Fruit fly (Drosophila melanogaster): ENCODE data around the gene CG31955.
A peak's percentile ranks its signal among the peaks of the same experiment; 100 is the strongest.

Gene CG31955

DNA sequence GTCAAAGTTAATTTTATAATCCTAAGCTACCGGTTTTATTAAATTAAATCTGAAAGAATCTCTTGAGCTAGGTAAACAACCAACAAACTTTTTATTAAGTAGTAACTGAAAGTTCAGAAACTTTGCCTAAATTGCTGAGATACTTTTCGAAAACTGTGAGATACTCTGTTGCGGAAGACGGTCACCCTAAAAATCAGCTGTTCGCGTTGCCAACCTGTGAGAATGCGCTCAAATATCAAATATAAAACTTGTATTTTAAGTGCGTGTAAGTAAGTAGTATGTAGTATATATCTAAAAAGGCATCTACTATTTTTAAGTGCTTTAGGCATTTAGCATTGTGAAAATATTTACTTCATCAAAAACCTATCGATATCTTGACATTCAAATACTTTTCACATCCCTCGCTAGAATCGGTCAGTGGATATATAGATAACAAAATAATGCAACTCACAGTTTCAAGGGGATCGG lies at the start of gene CG31955, which contains the start of gene CG2818:
CG31955 (minus strand) TSS at position 157 of the 468 bp plus-strand sequence.
CG2818 (plus strand) TSS at position 412 of the 468 bp plus-strand sequence.
- TF ChIP-seq h (GFP tag; optimal IDR thresholded peaks at IDR 0.05) (peak; percentile 47), Jra (GFP tag; optimal IDR thresholded peaks at IDR 0.05) (peak; percentile 47), foxo (GFP tag; optimal IDR thresholded peaks at IDR 0.05) (peak; percentile 28 to 32), dmrt93B (GFP tag; optimal IDR thresholded peaks at IDR 0.05) (no peak), Rel (GFP tag; optimal IDR thresholded peaks at IDR 0.05) (no peak), Rel (tag; optimal IDR thresholded peaks at IDR 0.05) (peak; percentile 9), woc (GFP tag; optimal IDR thresholded peaks at IDR 0.05) (peak; percentile 34), OdsH (GFP tag; optimal IDR thresholded peaks at IDR 0.05) (peak; percentile 18), GATAd (GFP tag; optimal IDR thresholded peaks at IDR 0.05) (peak; percentile 1), HLH106 (tag; optimal IDR thresholded peaks at IDR 0.05) (peak; percentile 17), fru (GFP tag; optimal IDR thresholded peaks at IDR 0.05) (peak; percentile 6), N (GFP tag; optimal IDR thresholded peaks at IDR 0.05) (no peak), psq (GFP tag; optimal IDR thresholded peaks at IDR 0.05) (peak; percentile 3), usp (GFP tag; optimal IDR thresholded peaks at IDR 0.05) (no peak), ey (GFP tag; optimal IDR thresholded peaks at IDR 0.05) (peak; percentile 38), Myc (optimal IDR thresholded peaks at IDR 0.05) (peak; percentile 55), rgr (GFP tag; optimal IDR thresholded peaks at IDR 0.05) (peak; percentile 47)

dm6 chr2L:3756831-3757351 lies 44.0 kb upstream of the CG31955 start, which contains the start of gene CG43707:
TSS of gene CG43707 (plus strand) at chr2L:3757256.
- TF ChIP-seq GATAd (GFP tag; optimal IDR thresholded peaks at IDR 0.05): no peak

DNA sequence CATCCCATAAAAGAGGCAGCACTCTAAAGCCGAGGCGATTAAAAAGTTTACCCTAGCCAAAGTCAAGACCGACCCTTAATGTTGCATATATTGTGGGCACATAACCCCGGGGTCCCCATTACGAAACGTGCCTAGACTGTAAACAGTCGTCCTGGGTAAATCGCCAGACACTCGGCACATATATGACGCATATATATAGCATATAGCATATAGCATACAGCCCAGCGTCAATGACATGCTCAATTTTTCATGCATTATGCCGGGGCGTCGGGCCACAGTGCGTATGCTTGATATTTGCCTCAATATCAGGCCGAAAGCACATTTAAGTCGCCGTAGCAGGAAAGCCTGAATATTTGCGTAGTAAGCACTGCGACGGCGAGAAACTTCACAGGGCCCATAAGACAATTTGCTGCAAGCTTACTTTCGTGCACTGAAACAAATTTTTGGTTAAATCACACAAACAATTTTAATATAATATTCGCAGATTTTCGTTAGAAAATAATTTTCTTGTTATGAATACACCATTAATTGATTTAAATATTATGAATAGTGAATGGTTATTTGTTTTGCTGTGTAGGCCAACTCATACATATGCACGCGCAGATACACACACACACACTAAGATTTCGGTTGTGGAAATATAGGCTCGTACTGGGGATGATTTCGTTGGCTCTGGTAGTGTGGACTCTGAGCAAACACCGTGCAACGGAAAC lies 42.1 kb upstream of the CG31955 start:
- no peak for TF ChIP-seq Dif (GFP tag; optimal IDR thresholded peaks at IDR 0.05; ENCODE audit: partially characterized antibody)
- TF ChIP-seq pan (optimal IDR thresholded peaks at IDR 0.05): no peak
- no peak for TF ChIP-seq Jra (GFP tag; optimal IDR thresholded peaks at IDR 0.05)
- no peak for TF ChIP-seq Dfd (GFP tag; optimal IDR thresholded peaks at IDR 0.05)
- no peak for TF ChIP-seq Abd-B (GFP tag; optimal IDR thresholded peaks at IDR 0.05)
- no peak for TF ChIP-seq CG32264 (GFP tag; optimal IDR thresholded peaks at IDR 0.05)
- no peak for TF ChIP-seq OdsH (GFP tag; optimal IDR thresholded peaks at IDR 0.05)
- no peak for TF ChIP-seq dl (GFP tag; optimal IDR thresholded peaks at IDR 0.05; ENCODE audit: insufficient read depth in 1 of 2, partially characterized antibody in 2 of 2)
- TF ChIP-seq lola (GFP tag; optimal IDR thresholded peaks at IDR 0.05): no peak
- TF ChIP-seq Rel (GFP tag; optimal IDR thresholded peaks at IDR 0.05): no peak
- no peak for TF ChIP-seq Rel (tag; optimal IDR thresholded peaks at IDR 0.05)
- TF ChIP-seq sage (GFP tag; optimal IDR thresholded peaks at IDR 0.05): no peak
- no peak for TF ChIP-seq Vsx2 (GFP tag; optimal IDR thresholded peaks at IDR 0.05; ENCODE audit: partially characterized antibody)
- TF ChIP-seq fru (GFP tag; optimal IDR thresholded peaks at IDR 0.05): no peak
- TF ChIP-seq Sp1 (GFP tag; optimal IDR thresholded peaks at IDR 0.05): no peak
- TF ChIP-seq br (GFP tag; optimal IDR thresholded peaks at IDR 0.05): no peak
- TF ChIP-seq Mio (GFP tag; optimal IDR thresholded peaks at IDR 0.05): no peak
- no peak for TF ChIP-seq brk (GFP tag; optimal IDR thresholded peaks at IDR 0.05)
- no peak for TF ChIP-seq Myc (optimal IDR thresholded peaks at IDR 0.05)

dm6 chr2L:3748691-3749090 lies 35.8 kb upstream of the CG31955 start:
- TF ChIP-seq Myc (optimal IDR thresholded peaks at IDR 0.05) (peak; percentile 31), pan (optimal IDR thresholded peaks at IDR 0.05) (no peak), sv (GFP tag; optimal IDR thresholded peaks at IDR 0.05) (no peak), h (GFP tag; optimal IDR thresholded peaks at IDR 0.05) (peak; percentile 3), rgr (GFP tag; optimal IDR thresholded peaks at IDR 0.05) (peak; percentile 16)

- TF ChIP-seq psq (GFP tag; optimal IDR thresholded peaks at IDR 0.05) (no peak), Sp1 (GFP tag; optimal IDR thresholded peaks at IDR 0.05) (no peak), CG9705 (GFP tag; optimal IDR thresholded peaks at IDR 0.05) (no peak), dsf (GFP tag; optimal IDR thresholded peaks at IDR 0.05; ENCODE audit: borderline replicate concordance) (no peak)
Observed at dm6 chr2L:3740443-3740842, 27.5 kb upstream of the CG31955 start.
